Fruit fly (Drosophila melanogaster) whole organism, pupa: Measurements from ENCODE around the gene Osbp.

ENCODE experiments used
- CG10348 ChIP-seq: fragments of 200-800 bp; sonication (Bioruptor generic); IDR thresholded peaks from 2 replicates; pipeline ENCODE4 v1.3.6; 2022; ENCODE audit warnings: missing biosample characterization, missing genetic modification characterization
- CG12605 ChIP-seq: fragments of 200-800 bp; sonication (Bioruptor generic); IDR thresholded peaks from 2 replicates; pipeline ENCODE4 v1.3.6; 2022; ENCODE audit warnings: missing biosample characterization, missing genetic modification characterization
- CG13204 ChIP-seq: fragments of 200-800 bp; sonication (Bioruptor generic); optimal IDR thresholded peaks from 2 replicates; lab custom pipeline; 2018; ENCODE audit warnings: missing biosample characterization, mild to moderate bottlenecking, missing genetic modification characterization, moderate library complexity
- CG14655 ChIP-seq: fragments of 200-800 bp; sonication (Bioruptor generic); optimal IDR thresholded peaks from 3 replicates; lab custom pipeline; 2017; ENCODE audit warnings: mild to moderate bottlenecking, missing biosample characterization, missing genetic modification reagents, missing genetic modification characterization
- CG15710 ChIP-seq: fragments of 200-800 bp; sonication (Bioruptor generic); optimal IDR thresholded peaks from 2 replicates; lab custom pipeline; 2018; ENCODE audit warnings: missing biosample characterization, mild to moderate bottlenecking, missing genetic modification characterization, moderate library complexity
- CG17806 ChIP-seq: fragments of 200-800 bp; sonication (Bioruptor generic); optimal IDR thresholded peaks from 2 replicates; lab custom pipeline; 2018; ENCODE audit warnings: missing biosample characterization, mild to moderate bottlenecking, missing genetic modification characterization, moderate library complexity
- CG32121 ChIP-seq: fragments of 200-800 bp; sonication (Bioruptor generic); IDR thresholded peaks from 2 replicates; pipeline ENCODE4 v1.3.6; 2022; ENCODE audit warnings: missing biosample characterization, missing genetic modification characterization
- CG34367 ChIP-seq: fragments of 200-800 bp; sonication (Bioruptor generic); optimal IDR thresholded peaks from 2 replicates; lab custom pipeline; 2018; ENCODE audit warnings: missing biosample characterization, mild to moderate bottlenecking, missing genetic modification characterization
- CG4496 ChIP-seq: fragments of 200-800 bp; sonication (Bioruptor generic); IDR thresholded peaks from 3 replicates; pipeline ENCODE4 v1.3.6; 2022; ENCODE audit warnings: missing biosample characterization, missing genetic modification characterization
- CG8159 ChIP-seq: fragments of 200-800 bp; sonication (Bioruptor generic); optimal IDR thresholded peaks from 3 replicates; lab custom pipeline; 2018; ENCODE audit warnings: missing biosample characterization, mild to moderate bottlenecking, missing genetic modification characterization, moderate library complexity
- CG8301 ChIP-seq: fragments of 200-800 bp; sonication (Bioruptor generic); optimal IDR thresholded peaks from 2 replicates; lab custom pipeline; 2018; ENCODE audit warnings: missing biosample characterization, mild to moderate bottlenecking, missing genetic modification characterization
- CG9948 ChIP-seq: fragments of 200-800 bp; sonication (Bioruptor generic); optimal IDR thresholded peaks from 2 replicates; lab custom pipeline; 2018; ENCODE audit warnings: missing biosample characterization, mild to moderate bottlenecking, missing genetic modification characterization, moderate library complexity
- D1 ChIP-seq: fragments of 200-800 bp; sonication (Bioruptor generic); optimal IDR thresholded peaks from 2 replicates; lab custom pipeline; 2018; ENCODE audit warnings: missing biosample characterization, mild to moderate bottlenecking, missing genetic modification characterization, moderate library complexity
- EcR ChIP-seq: fragments of 200-800 bp; sonication (Bioruptor generic); optimal IDR thresholded peaks from 3 replicates; lab custom pipeline; 2019; ENCODE audit warnings: missing biosample characterization, missing genetic modification characterization, mild to moderate bottlenecking, moderate library complexity, missing genetic modification reagents
- Ets98B ChIP-seq: fragments of 200-800 bp; sonication (Bioruptor generic); IDR thresholded peaks from 2 replicates; pipeline ENCODE4 v1.3.6; 2022; ENCODE audit warnings: missing biosample characterization, missing genetic modification characterization
- Pif1A ChIP-seq: fragments of 200-800 bp; sonication (Bioruptor generic); optimal IDR thresholded peaks from 3 replicates; lab custom pipeline; 2016; ENCODE audit warnings: missing biosample characterization, missing genetic modification characterization
- Pif1B ChIP-seq: fragments of 200-800 bp; sonication (Bioruptor generic); optimal IDR thresholded peaks from 3 replicates; lab custom pipeline; 2016; ENCODE audit warnings: missing biosample characterization, missing genetic modification characterization
- Snoo ChIP-seq: fragments of 200-800 bp; sonication (Bioruptor generic); optimal IDR thresholded peaks from 3 replicates; lab custom pipeline; 2017; ENCODE audit warnings: missing biosample characterization, mild to moderate bottlenecking, missing genetic modification characterization, inconsistent platforms
- fd96Ca ChIP-seq: fragments of 200-800 bp; sonication (Bioruptor generic); IDR thresholded peaks from 3 replicates; pipeline ENCODE4 v1.3.6; 2022; ENCODE audit warnings: missing biosample characterization, missing genetic modification characterization
- gl ChIP-seq: fragments of 200-800 bp; sonication (Bioruptor generic); optimal IDR thresholded peaks from 2 replicates; lab custom pipeline; 2018; ENCODE audit warnings: missing biosample characterization, mild to moderate bottlenecking, missing genetic modification characterization
- rn ChIP-seq: fragments of 200-800 bp; sonication (Bioruptor generic); IDR thresholded peaks from 2 replicates; pipeline ENCODE4 v1.3.6; 2022; ENCODE audit warnings: missing biosample characterization, missing genetic modification characterization

Gene Osbp

DNA sequence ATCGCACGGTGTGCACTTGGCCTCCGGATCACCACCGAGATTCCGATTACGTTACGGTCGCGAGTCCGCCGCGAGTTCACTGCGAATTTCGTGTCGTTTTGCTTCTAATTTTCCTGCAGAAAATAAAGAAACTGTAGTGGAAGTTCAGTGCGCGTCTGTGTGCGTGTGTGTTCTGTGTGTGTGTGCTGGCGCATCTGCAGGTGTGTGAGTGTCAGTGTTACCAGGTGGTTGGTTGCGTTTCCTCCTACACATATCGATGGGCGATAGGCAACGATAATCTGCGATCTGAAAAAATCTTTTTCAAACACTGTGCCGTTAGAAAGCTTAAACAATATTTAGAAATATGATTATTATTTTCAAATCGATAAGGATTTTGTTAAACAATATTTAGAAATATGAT lies at the start of gene Osbp:
TSS of gene Osbp (minus strand) at position 174 of the 400 bp plus-strand sequence.
- no peak for TF ChIP-seq EcR (GFP tag; lab: Kevin White, UChicago)
- peak; percentile 2 for TF ChIP-seq Snoo (tag; lab: Kevin White, UChicago)

DNA sequence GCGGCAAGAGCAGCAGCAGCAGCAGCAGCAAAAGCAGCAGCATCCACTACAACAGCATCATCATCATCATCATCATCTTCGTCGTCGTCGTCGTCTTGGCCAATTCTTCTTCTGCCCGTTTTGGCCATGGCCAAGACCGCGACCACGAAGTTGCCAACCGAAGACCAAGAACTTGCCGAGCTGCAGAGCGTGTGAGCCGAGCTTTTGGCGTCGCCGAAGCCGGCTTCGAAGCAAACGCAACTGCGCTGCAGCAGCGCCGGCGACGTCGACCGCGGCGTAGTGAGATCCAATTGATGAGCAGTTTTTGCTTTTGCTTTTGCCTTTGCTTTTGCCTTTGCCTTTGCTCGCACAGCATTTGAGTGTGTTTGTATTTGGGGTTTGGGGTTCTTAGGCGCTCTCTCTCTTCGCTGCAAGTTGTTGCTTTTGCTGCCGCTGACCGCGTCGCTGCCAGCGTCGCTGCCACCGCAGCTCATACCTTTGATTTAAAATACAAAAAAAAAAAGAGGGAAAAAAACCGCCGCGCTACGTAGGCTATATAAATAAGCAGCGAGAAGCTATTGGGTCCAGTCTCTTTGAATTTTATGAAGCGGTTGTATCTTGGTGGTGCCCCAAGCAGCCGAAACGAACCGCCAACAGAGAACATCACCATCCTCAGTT lies 47.1 kb upstream of the Osbp start:
- no peak for TF ChIP-seq CG14655 (GFP tag; lab: Kevin White, UChicago)
- no peak for TF ChIP-seq CG8159
- TF ChIP-seq gl (tag; lab: Kevin White, UChicago): no peak
- no peak for TF ChIP-seq Pif1B (GFP tag; lab: Kevin White, UChicago)
- TF ChIP-seq CG13204 (GFP tag; lab: Kevin White, UChicago): peak; percentile 29
- no peak for TF ChIP-seq Pif1A (GFP tag; lab: Kevin White, UChicago)
- TF ChIP-seq CG4496 (GFP tag; lab: Robert Waterston, UW): 0 out of 3 replicates have a peak, but pooled peaks have one; percentile 24
- TF ChIP-seq D1: no peak

DNA sequence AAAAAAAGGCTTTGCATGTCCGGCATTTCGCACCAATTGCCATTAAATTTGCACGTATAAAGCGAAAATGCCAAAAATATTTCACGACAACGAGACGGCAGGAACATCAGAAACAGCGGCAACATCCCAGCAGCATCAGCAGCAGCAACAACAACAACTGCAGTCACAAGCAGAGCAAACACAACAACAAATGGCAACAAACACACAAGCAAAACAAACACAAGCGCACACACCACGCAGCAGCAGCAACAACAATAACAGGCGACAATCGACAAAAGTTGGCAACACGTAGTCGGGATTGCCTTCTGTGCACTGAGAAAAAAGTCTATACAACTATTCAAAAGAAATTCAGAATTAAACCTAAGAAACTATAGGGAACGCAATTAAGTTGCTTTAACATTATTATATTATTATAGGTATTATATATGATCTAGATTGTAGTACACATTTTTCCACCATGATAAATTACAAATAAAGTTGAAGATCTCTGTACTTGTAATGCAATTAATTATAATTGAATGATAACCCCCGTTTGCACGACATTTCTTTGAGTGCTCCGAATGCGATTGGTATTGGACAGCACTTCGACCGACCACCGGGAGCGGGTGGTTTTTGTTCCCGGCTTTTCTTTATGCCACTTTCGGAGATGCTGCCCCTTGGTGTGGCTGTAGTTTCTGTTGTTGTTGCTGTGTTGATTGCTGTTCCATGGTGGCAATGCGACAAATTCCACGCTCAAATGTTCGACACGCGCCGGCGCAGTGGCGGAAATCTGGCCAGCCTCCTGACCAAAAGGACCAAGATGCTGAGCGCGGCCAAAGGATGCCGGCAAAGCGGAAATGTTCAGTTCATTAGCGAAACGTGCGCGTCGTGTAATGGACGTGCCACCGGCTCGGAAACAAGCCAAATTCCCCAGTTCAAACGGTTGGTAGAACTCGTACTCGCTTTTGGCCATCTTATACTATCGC lies 45.8 kb upstream of the Osbp start, which contains the start of gene tnc:
TSS of gene tnc (plus strand) at position 848 of the 965 bp plus-strand sequence.
- TF ChIP-seq CG14655 (GFP tag; lab: Kevin White, UChicago): peak; percentile 86
- no peak for TF ChIP-seq rn (GFP tag; lab: Robert Waterston, UW)
- TF ChIP-seq CG32121 (GFP tag; lab: Robert Waterston, UW): 0 out of 2 replicates have a peak, but pooled peaks have one; percentile 38
- TF ChIP-seq CG10348 (GFP tag; lab: Robert Waterston, UW): no peak
- peak; percentile 82 for TF ChIP-seq CG8301 (tag; lab: Kevin White, UChicago)
- TF ChIP-seq fd96Ca: no peak
- peak; percentile 80 for TF ChIP-seq CG17806
- peak; percentile 61 for TF ChIP-seq CG12605 (GFP tag; lab: Robert Waterston, UW)
- TF ChIP-seq CG15710 (tag; lab: Kevin White, UChicago): peak; percentile 85
- TF ChIP-seq Ets98B (GFP tag; lab: Robert Waterston, UW): peak; percentile 48
- TF ChIP-seq CG9948 (tag; lab: Kevin White, UChicago): peak; percentile 84
- TF ChIP-seq Pif1A (GFP tag; lab: Kevin White, UChicago): peak; percentile 53
- TF ChIP-seq CG13204 (GFP tag; lab: Kevin White, UChicago): peak; percentile 33
- peak; percentile 88 for TF ChIP-seq CG8159
- TF ChIP-seq Snoo (tag; lab: Kevin White, UChicago): peak; percentile 86
- TF ChIP-seq CG4496 (GFP tag; lab: Robert Waterston, UW): peak; percentile 61; the same call in 2 of the 3 replicates
- TF ChIP-seq EcR (GFP tag; lab: Kevin White, UChicago): no peak
- peak; percentile 70 for TF ChIP-seq CG34367 (tag; lab: Kevin White, UChicago)
- TF ChIP-seq D1: peak; percentile 51
- peak; percentile 47 for TF ChIP-seq gl (tag; lab: Kevin White, UChicago)
- TF ChIP-seq Pif1B (GFP tag; lab: Kevin White, UChicago): peak; percentile 60
- TF ChIP-seq, all 21 proteins: peak for 17

dm6 chr3R:24976144-24976543 lies 38.1 kb upstream of the Osbp start:
- TF ChIP-seq CG14655 (GFP tag; lab: Kevin White, UChicago) (peak; percentile 45), CG4496 (GFP tag; lab: Robert Waterston, UW) (no peak), CG32121 (GFP tag; lab: Robert Waterston, UW) (no peak), CG17806 (no peak), CG8159 (peak; percentile 3), CG8301 (tag; lab: Kevin White, UChicago) (peak; percentile 13)
- TF ChIP-seq, all 21 proteins: peak for 3

- TF ChIP-seq CG12605 (GFP tag; lab: Robert Waterston, UW) (peak; percentile 89), CG14655 (GFP tag; lab: Kevin White, UChicago) (peak; percentile 98), CG17806 (peak; percentile 92), D1 (peak; percentile 68), EcR (GFP tag; lab: Kevin White, UChicago) (no peak), CG4496 (GFP tag; lab: Robert Waterston, UW) (peak; percentile 95), Ets98B (GFP tag; lab: Robert Waterston, UW) (peak; percentile 94), CG8159 (peak; percentile 82), Snoo (tag; lab: Kevin White, UChicago) (peak; percentile 61), Pif1A (GFP tag; lab: Kevin White, UChicago) (peak; percentile 92), rn (GFP tag; lab: Robert Waterston, UW) (peak; percentile 79), CG13204 (GFP tag; lab: Kevin White, UChicago) (peak; percentile 75), CG8301 (tag; lab: Kevin White, UChicago) (peak; percentile 98), CG34367 (tag; lab: Kevin White, UChicago) (peak; percentile 84), gl (tag; lab: Kevin White, UChicago) (peak; percentile 82), CG10348 (GFP tag; lab: Robert Waterston, UW) (no peak), fd96Ca (peak; percentile 86), Pif1B (GFP tag; lab: Kevin White, UChicago) (peak; percentile 86), CG15710 (tag; lab: Kevin White, UChicago) (peak; percentile 83), CG32121 (GFP tag; lab: Robert Waterston, UW) (peak; percentile 74), CG9948 (tag; lab: Kevin White, UChicago) (peak; percentile 91)
Observed at dm6 chr3R:24974762-24975432, 36.9 kb upstream of the Osbp start.
